Fruit fly (Drosophila melanogaster) whole organism, embryonic: ENCODE data around the gene CG9702.

ENCODE experiments used
- Aef1 ChIP-seq: fragments of 200-800 bp; sonication (Bioruptor generic); IDR thresholded peaks from 3 replicates; pipeline ENCODE4 v1.3.6; 2022; ENCODE audit warnings: missing biosample characterization, missing genetic modification characterization
- B-H1 ChIP-seq: fragments of 200-800 bp; sonication (Bioruptor generic); IDR thresholded peaks from 3 replicates; pipeline ENCODE4 v1.3.6; 2022; ENCODE audit warnings: missing biosample characterization, missing genetic modification characterization
- Blimp-1 ChIP-seq: fragments of 200-800 bp; sonication (Bioruptor generic); optimal IDR thresholded peaks from 3 replicates; lab custom pipeline; 2018; ENCODE audit warnings: missing biosample characterization, missing genetic modification characterization, mild to moderate bottlenecking, moderate library complexity, missing genetic modification reagents
- CG10959 ChIP-seq: fragments of 200-800 bp; sonication (Bioruptor generic); IDR thresholded peaks from 2 replicates; pipeline ENCODE4 v1.3.6; 2022; ENCODE audit warnings: missing biosample characterization, missing genetic modification characterization
- CG11085 ChIP-seq: fragments of 200-800 bp; sonication (Bioruptor generic); IDR thresholded peaks from 2 replicates; pipeline ENCODE4 v1.3.6; 2022; ENCODE audit warnings: missing biosample characterization, missing genetic modification characterization
- CG11723 ChIP-seq: fragments of 200-800 bp; sonication (Bioruptor generic); optimal IDR thresholded peaks from 2 replicates; lab custom pipeline; 2017; ENCODE audit warnings: missing biosample characterization, mild to moderate bottlenecking, missing genetic modification characterization
- CG13296 ChIP-seq: fragments of 200-800 bp; sonication (Bioruptor generic); optimal IDR thresholded peaks from 3 replicates; lab custom pipeline; 2018; ENCODE audit warnings: missing biosample characterization, mild to moderate bottlenecking, missing genetic modification characterization
- CG14710 ChIP-seq: fragments of 200-800 bp; sonication (Bioruptor generic); optimal IDR thresholded peaks from 3 replicates; lab custom pipeline; 2019; ENCODE audit warnings: missing biosample characterization, mild to moderate bottlenecking, missing genetic modification characterization, moderate library complexity
- CG15601 ChIP-seq: fragments of 200-800 bp; sonication (Bioruptor generic); optimal IDR thresholded peaks from 3 replicates; lab custom pipeline; 2019; ENCODE audit warnings: missing biosample characterization, mild to moderate bottlenecking, missing genetic modification characterization, moderate library complexity
- CG17328 ChIP-seq: fragments of 200-800 bp; sonication (Bioruptor generic); IDR thresholded peaks from 2 replicates; pipeline ENCODE4 v1.3.6; 2022; ENCODE audit warnings: missing biosample characterization, missing genetic modification characterization
- CG2678 ChIP-seq: fragments of 200-800 bp; sonication (Bioruptor generic); optimal IDR thresholded peaks from 3 replicates; lab custom pipeline; 2019; ENCODE audit warnings: missing biosample characterization, mild to moderate bottlenecking, missing genetic modification characterization, moderate library complexity
- CG3065 ChIP-seq: fragments of 200-800 bp; sonication (Bioruptor generic); optimal IDR thresholded peaks from 2 replicates; lab custom pipeline; 2016; ENCODE audit warnings: missing biosample characterization, missing genetic modification characterization
- CG31224 ChIP-seq: fragments of 200-800 bp; sonication (Bioruptor generic); IDR thresholded peaks from 2 replicates; pipeline ENCODE4 v1.3.6; 2022; ENCODE audit warnings: missing biosample characterization, missing genetic modification characterization
- CG34224 ChIP-seq: fragments of 200-800 bp; sonication (Bioruptor generic); IDR thresholded peaks from 3 replicates; pipeline ENCODE4 v1.3.6; 2022; ENCODE audit warnings: missing biosample characterization, missing genetic modification characterization; ENCODE audit not compliant: partially characterized antibody
- CG34376 ChIP-seq: fragments of 200-800 bp; sonication (Bioruptor generic); optimal IDR thresholded peaks from 2 replicates; lab custom pipeline; 2018; ENCODE audit warnings: missing biosample characterization, mild to moderate bottlenecking, missing genetic modification characterization
- CG4617 ChIP-seq: fragments of 200-800 bp; sonication (Bioruptor generic); optimal IDR thresholded peaks from 3 replicates; lab custom pipeline; 2016; ENCODE audit warnings: missing biosample characterization, missing genetic modification characterization, borderline replicate concordance
- CG6654 ChIP-seq: fragments of 200-800 bp; sonication (Bioruptor generic); optimal IDR thresholded peaks from 2 replicates; lab custom pipeline; 2017; ENCODE audit warnings: missing biosample characterization, mild to moderate bottlenecking, missing genetic modification characterization
- CG6765 ChIP-seq: fragments of 200-800 bp; sonication (Bioruptor generic); optimal IDR thresholded peaks from 3 replicates; lab custom pipeline; 2017; ENCODE audit warnings: missing biosample characterization, mild to moderate bottlenecking, missing genetic modification characterization
- CG9215 ChIP-seq: fragments of 200-800 bp; sonication (Bioruptor generic); IDR thresholded peaks from 2 replicates; pipeline ENCODE4 v1.3.6; 2022; ENCODE audit warnings: missing biosample characterization, missing genetic modification characterization
- Camta ChIP-seq: fragments of 200-800 bp; sonication (Bioruptor generic); optimal IDR thresholded peaks from 2 replicates; lab custom pipeline; 2016; ENCODE audit warnings: missing biosample characterization, missing genetic modification characterization
- Elba2 ChIP-seq: fragments of 200-800 bp; sonication (Bioruptor generic); optimal IDR thresholded peaks from 3 replicates; lab custom pipeline; 2016; ENCODE audit warnings: missing biosample characterization, missing genetic modification characterization
- H2.0 ChIP-seq: fragments of 200-800 bp; sonication (Bioruptor generic); IDR thresholded peaks from 2 replicates; pipeline ENCODE4 v1.3.6; 2022; ENCODE audit warnings: missing biosample characterization, missing genetic modification characterization
- HHEX ChIP-seq: fragments of 200-800 bp; sonication (Bioruptor generic); optimal IDR thresholded peaks from 3 replicates; lab custom pipeline; 2017; ENCODE audit warnings: missing biosample characterization, mild to moderate bottlenecking, missing genetic modification characterization, missing genetic modification reagents
- Hr3 ChIP-seq: fragments of 200-800 bp; sonication (Bioruptor generic); optimal IDR thresholded peaks from 3 replicates; lab custom pipeline; 2016; ENCODE audit warnings: missing biosample characterization, missing genetic modification characterization
- Hr51 ChIP-seq, 2 experiments: fragments of 200-800 bp; sonication (Bioruptor generic); optimal IDR thresholded peaks; 2 replicates in 1 of 2; 3 replicates in 1 of 2; lab custom pipeline; 2016 to 2018; ENCODE audit warnings: missing biosample characterization in 2 of 2, missing genetic modification characterization in 2 of 2, mild to moderate bottlenecking in 1 of 2, moderate library complexity in 1 of 2
- NC2β ChIP-seq: fragments of 200-800 bp; sonication (Bioruptor generic); optimal IDR thresholded peaks from 2 replicates; lab custom pipeline; 2016; ENCODE audit warnings: missing biosample characterization, missing genetic modification characterization
- Pdp1 ChIP-seq, 2 experiments: fragments of 200-800 bp; sonication (Bioruptor generic); optimal IDR thresholded peaks; 3 replicates each; lab custom pipeline; 2016; ENCODE audit warnings: missing biosample characterization in 2 of 2, missing genetic modification characterization in 2 of 2, mild to moderate bottlenecking in 1 of 2, moderate library complexity in 1 of 2
- Scr ChIP-seq: fragments of 200-800 bp; sonication (Bioruptor generic); IDR thresholded peaks from 2 replicates; pipeline ENCODE4 v1.3.6; 2022; ENCODE audit warnings: missing biosample characterization, missing genetic modification characterization; ENCODE audit not compliant: partially characterized antibody
- Xrp1 ChIP-seq: fragments of 200-800 bp; sonication (Bioruptor generic); IDR thresholded peaks from 2 replicates; pipeline ENCODE4 v1.3.6; 2022; ENCODE audit warnings: missing biosample characterization, missing genetic modification characterization
- ato ChIP-seq: fragments of 200-800 bp; sonication (Bioruptor generic); IDR thresholded peaks from 2 replicates; pipeline ENCODE4 v1.3.6; 2022; ENCODE audit warnings: missing biosample characterization, missing genetic modification characterization; ENCODE audit not compliant: partially characterized antibody
- br ChIP-seq: fragments of >200 bp; optimal IDR thresholded peaks from 2 replicates; lab custom pipeline; 2017
- cad ChIP-seq: fragments of >200 bp; optimal IDR thresholded peaks from 2 replicates; lab custom pipeline; 2017; ENCODE audit warnings: missing biosample characterization, missing genetic modification characterization
- chinmo ChIP-seq: fragments of 200-800 bp; sonication (Bioruptor generic); IDR thresholded peaks from 4 replicates; pipeline ENCODE4 v1.3.6; 2022; ENCODE audit warnings: missing biosample characterization, missing genetic modification characterization; ENCODE audit not compliant: partially characterized antibody
- dmrt11E ChIP-seq: fragments of 200-800 bp; sonication (Bioruptor generic); optimal IDR thresholded peaks from 3 replicates; lab custom pipeline; 2018; ENCODE audit warnings: missing biosample characterization, mild to moderate bottlenecking, missing genetic modification characterization, moderate library complexity
- eyg ChIP-seq: fragments of 200-800 bp; sonication (Bioruptor generic); optimal IDR thresholded peaks from 3 replicates; lab custom pipeline; 2016; ENCODE audit warnings: missing biosample characterization, missing genetic modification characterization
- gcm2 ChIP-seq: fragments of 200-800 bp; sonication (Bioruptor generic); optimal IDR thresholded peaks from 2 replicates; lab custom pipeline; 2016; ENCODE audit warnings: missing biosample characterization, missing genetic modification characterization
- grn ChIP-seq: fragments of 200-800 bp; sonication (Bioruptor generic); optimal IDR thresholded peaks from 3 replicates; lab custom pipeline; 2017; ENCODE audit warnings: missing biosample characterization, missing genetic modification characterization
- jigr1 ChIP-seq: fragments of 200-800 bp; sonication (Bioruptor generic); IDR thresholded peaks from 3 replicates; pipeline ENCODE4 v1.3.6; 2022; ENCODE audit warnings: missing biosample characterization, missing genetic modification characterization
- lov ChIP-seq, 2 experiments: fragments of 200-800 bp in 1 of 2; fragments of >200 bp in 1 of 2; sonication (Bioruptor generic) in 1 of 2; IDR thresholded peaks in 1 of 2; optimal IDR thresholded peaks in 1 of 2; 2 replicates in 1 of 2; 3 replicates in 1 of 2; pipeline versions ENCODE4 v1.3.6 to Lab custom; 2017 to 2022; ENCODE audit warnings: missing biosample characterization in 1 of 2, missing genetic modification characterization in 1 of 2
- psq ChIP-seq: fragments of 200-800 bp; sonication (Bioruptor generic); optimal IDR thresholded peaks from 2 replicates; lab custom pipeline; 2017; ENCODE audit warnings: missing biosample characterization, missing genetic modification characterization
- ranshi ChIP-seq: fragments of 200-800 bp; sonication (Bioruptor generic); IDR thresholded peaks from 2 replicates; pipeline ENCODE4 v1.3.6; 2022; ENCODE audit warnings: missing biosample characterization, missing genetic modification characterization
- rib ChIP-seq: fragments of 200-800 bp; sonication (Bioruptor generic); IDR thresholded peaks from 2 replicates; pipeline ENCODE4 v1.3.6; 2022; ENCODE audit warnings: missing biosample characterization, missing genetic modification characterization
- sens-2 ChIP-seq: fragments of 200-800 bp; sonication (Bioruptor generic); IDR thresholded peaks from 2 replicates; pipeline ENCODE4 v1.3.6; 2022; ENCODE audit warnings: missing biosample characterization, missing genetic modification characterization
- sim ChIP-seq: fragments of 200-800 bp; sonication (Bioruptor generic); IDR thresholded peaks from 2 replicates; pipeline ENCODE4 v1.3.6; 2022; ENCODE audit warnings: missing biosample characterization, missing genetic modification characterization
- sisA ChIP-seq: fragments of 200-800 bp; sonication (Bioruptor generic); IDR thresholded peaks from 2 replicates; pipeline ENCODE4 v1.3.6; 2022; ENCODE audit warnings: missing biosample characterization, missing genetic modification characterization
- toy ChIP-seq: fragments of 200-800 bp; sonication (Bioruptor generic); IDR thresholded peaks from 2 replicates; pipeline ENCODE4 v1.3.6; 2022; ENCODE audit warnings: missing biosample characterization, missing genetic modification characterization
- trh ChIP-seq: fragments of 200-800 bp; sonication (Bioruptor generic); optimal IDR thresholded peaks from 2 replicates; lab custom pipeline; 2016; ENCODE audit warnings: missing biosample characterization, missing genetic modification characterization
- wdn ChIP-seq: fragments of 200-800 bp; sonication (Bioruptor generic); IDR thresholded peaks from 2 replicates; pipeline ENCODE4 v1.3.6; 2022; ENCODE audit warnings: missing biosample characterization, missing genetic modification characterization
- zfh2 ChIP-seq: fragments of 200-800 bp; sonication (Bioruptor generic); optimal IDR thresholded peaks from 2 replicates; lab custom pipeline; 2016; ENCODE audit warnings: missing biosample characterization, missing genetic modification characterization

CG9702 gene

dm6 chr3R:30570554-30571141 lies 8.6 kb upstream of the CG9702 start (continued):
- TF ChIP-seq Blimp-1 (GFP tag; lab: Kevin White, UChicago): peak; percentile 89
- TF ChIP-seq CG11085 (GFP tag; lab: Robert Waterston, UW): no peak
- TF ChIP-seq sens-2 (GFP tag; lab: Robert Waterston, UW): peak; percentile 64
- TF ChIP-seq zfh2: no peak
- TF ChIP-seq Camta (GFP tag; lab: Kevin White, UChicago): peak; percentile 74
- TF ChIP-seq psq (GFP tag; lab: Kevin White, UChicago): no peak
- peak; percentile 6 for TF ChIP-seq CG3065
- no peak for TF ChIP-seq ato
- TF ChIP-seq H2.0 (GFP tag; lab: Robert Waterston, UW): peak; percentile 73
- TF ChIP-seq sisA: peak; percentile 86
- peak; percentile 36; the same call in 1 of the 4 replicates for TF ChIP-seq chinmo (GFP tag; lab: Robert Waterston, UW)
- TF ChIP-seq CG6654 (GFP tag; lab: Kevin White, UChicago): peak; percentile 39
- peak; percentile 79 for TF ChIP-seq HHEX (GFP tag; lab: Kevin White, UChicago)
- TF ChIP-seq Aef1 (GFP tag; lab: Robert Waterston, UW): peak; percentile 57; the same call in 2 of the 3 replicates
- peak; percentile 81 for TF ChIP-seq CG17328 (GFP tag; lab: Robert Waterston, UW)
- peak; percentile 69; the same call in 1 of the 2 replicates for TF ChIP-seq sim (GFP tag; lab: Robert Waterston, UW)
- TF ChIP-seq B-H1 (GFP tag; lab: Robert Waterston, UW): peak; percentile 64
- TF ChIP-seq dmrt11E: peak; percentile 81
- TF ChIP-seq Hr3 (GFP tag; lab: Kevin White, UChicago): peak; percentile 63
- peak; percentile 13 for TF ChIP-seq eyg (GFP tag; lab: Kevin White, UChicago)
- no peak for TF ChIP-seq CG6765 (GFP tag; lab: Kevin White, UChicago)
- TF ChIP-seq CG4617 (GFP tag; lab: Kevin White, UChicago): no peak
- peak; percentile 35; the same call in 1 of the 2 replicates for TF ChIP-seq CG9215 (GFP tag; lab: Robert Waterston, UW)
- 0 out of 2 replicates have a peak, but pooled peaks have one; percentile 11 for TF ChIP-seq rib
- TF ChIP-seq CG34224 (GFP tag; lab: Robert Waterston, UW): no peak
- peak; percentile 16 for TF ChIP-seq trh (GFP tag; lab: Kevin White, UChicago)
- TF ChIP-seq CG34376 (GFP tag; lab: Kevin White, UChicago): no peak
- no peak for TF ChIP-seq CG11723 (GFP tag; lab: Kevin White, UChicago)
- 0 out of 2 replicates have a peak, but pooled peaks have one; percentile 13 for TF ChIP-seq wdn
- TF ChIP-seq Pdp1 (GFP tag; optimal IDR thresholded peaks at IDR 0.05; lab: Kevin White, UChicago): peak; percentile 51 to 72
- TF ChIP-seq CG2678 (tag; lab: Kevin White, UChicago): peak; percentile 86
- no peak for TF ChIP-seq Elba2 (GFP tag; lab: Kevin White, UChicago)
- TF ChIP-seq Scr (GFP tag; lab: Robert Waterston, UW): no peak
- peak; percentile 82 for TF ChIP-seq CG14710 (tag; lab: Kevin White, UChicago)
- TF ChIP-seq toy: no peak
- no peak for TF ChIP-seq lov (optimal IDR thresholded peaks at IDR 0.05; lab: Kevin White, UChicago)
- no peak for TF ChIP-seq lov (GFP tag; IDR thresholded peaks at IDR 0.05; lab: Robert Waterston, UW)
- no peak for TF ChIP-seq br
- TF ChIP-seq gcm2 (GFP tag; lab: Kevin White, UChicago): peak; percentile 36
- TF ChIP-seq ranshi (GFP tag; lab: Robert Waterston, UW): peak; percentile 74
- peak; percentile 19 to 88 for TF ChIP-seq Hr51 (GFP tag; optimal IDR thresholded peaks at IDR 0.05; lab: Kevin White, UChicago)
- TF ChIP-seq cad (GFP tag; lab: Kevin White, UChicago): no peak
- peak; percentile 87 for TF ChIP-seq Xrp1 (GFP tag; lab: Robert Waterston, UW)
- TF ChIP-seq grn (GFP tag; lab: Kevin White, UChicago): no peak
- peak; percentile 62 for TF ChIP-seq NC2β
- TF ChIP-seq CG10959 (GFP tag; lab: Robert Waterston, UW): peak; percentile 58; the same call in 1 of the 2 replicates
- TF ChIP-seq CG31224 (GFP tag; lab: Robert Waterston, UW): peak; percentile 39; the same call in 1 of the 2 replicates
- peak; percentile 82 for TF ChIP-seq CG15601 (tag; lab: Kevin White, UChicago)
- 0 out of 3 replicates have a peak, but pooled peaks have one; percentile 35 for TF ChIP-seq jigr1 (GFP tag; lab: Robert Waterston, UW)
- peak; percentile 57 for TF ChIP-seq CG13296
